Worm (Caenorhabditis elegans): ENCODE results near the gene C49F5.8.

Gene C49F5.8

DNA sequence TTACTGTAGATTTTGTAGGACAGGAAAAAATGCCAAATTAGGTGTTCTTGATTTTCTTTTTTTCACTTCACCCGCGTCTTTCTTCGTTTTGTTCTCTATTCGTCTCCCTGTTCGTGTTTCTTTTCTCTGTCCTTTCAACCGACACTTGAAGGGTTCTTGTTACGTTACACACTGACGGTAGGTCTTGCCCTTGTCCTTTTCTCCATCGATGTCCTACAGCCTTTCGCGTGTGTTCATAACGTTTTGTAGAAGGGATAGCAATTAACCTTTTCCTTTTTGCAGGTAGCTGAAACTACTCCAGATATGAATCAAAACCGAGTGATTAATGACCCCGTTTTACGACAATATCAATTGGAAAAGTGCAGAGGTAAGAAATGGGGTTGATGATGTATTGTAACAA is 35.8 kb upstream of the C49F5.8 start, which contains the start of gene F55G7.1:
Gene F55G7.1, plus strand, starts transcription at position 276 of the 400 bp plus-strand sequence.
- TF ChIP-seq nhr-237 (tag; optimal IDR thresholded peaks at IDR 0.05) (peak; percentile 9), nhr-2 (tag; optimal IDR thresholded peaks at IDR 0.05) (no peak)

DNA sequence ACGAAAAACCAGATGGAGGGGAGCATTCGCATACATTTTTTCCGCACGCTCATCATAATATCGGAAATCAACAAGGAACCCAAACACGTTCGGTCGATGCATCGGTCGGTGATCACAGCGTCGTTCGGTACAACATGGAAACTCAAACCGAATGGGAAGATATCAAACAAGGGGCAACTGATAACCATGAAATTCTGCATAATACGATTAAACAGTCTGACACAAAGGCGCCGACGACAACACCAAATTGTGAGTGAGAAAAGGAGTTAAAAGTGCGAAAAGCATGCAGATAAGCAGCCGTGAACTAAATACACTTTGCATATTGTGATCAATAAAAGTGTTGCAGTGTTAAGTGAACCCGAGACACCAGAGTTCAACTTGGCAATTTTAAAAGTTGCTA is 34.7 kb upstream of the C49F5.8 start:
- TF ChIP-seq ceh-43 (GFP tag; optimal IDR thresholded peaks at IDR 0.05) (no peak), nhr-28 (tag; optimal IDR thresholded peaks at IDR 0.05) (no peak), hlh-1 (tag; optimal IDR thresholded peaks at IDR 0.05) (no peak), flh-1 (GFP tag; optimal IDR thresholded peaks at IDR 0.05) (no peak), M03D4.4 (tag; optimal IDR thresholded peaks at IDR 0.05) (no peak), elt-1 (tag; optimal IDR thresholded peaks at IDR 0.05; ENCODE audit: borderline replicate concordance, insufficient read depth) (no peak), nhr-237 (tag; optimal IDR thresholded peaks at IDR 0.05) (no peak), sem-2 (GFP tag; optimal IDR thresholded peaks at IDR 0.05) (no peak), lin-32 (GFP tag; optimal IDR thresholded peaks at IDR 0.05) (no peak), ceh-39 (tag; optimal IDR thresholded peaks at IDR 0.05) (no peak), zip-8 (tag; optimal IDR thresholded peaks at IDR 0.05) (no peak), unc-39 (tag; optimal IDR thresholded peaks at IDR 0.05) (no peak), ham-2 (GFP tag; optimal IDR thresholded peaks at IDR 0.05) (no peak), sptf-1 (tag; optimal IDR thresholded peaks at IDR 0.05) (no peak), nhr-76 (tag; optimal IDR thresholded peaks at IDR 0.05) (no peak), tbx-8 (GFP tag; optimal IDR thresholded peaks at IDR 0.05) (no peak), snpc-4 (tag; optimal IDR thresholded peaks at IDR 0.05) (no peak), pha-4 (tag; optimal IDR thresholded peaks at IDR 0.05) (no peak), drap-1 (GFP tag; optimal IDR thresholded peaks at IDR 0.05) (no peak)

DNA sequence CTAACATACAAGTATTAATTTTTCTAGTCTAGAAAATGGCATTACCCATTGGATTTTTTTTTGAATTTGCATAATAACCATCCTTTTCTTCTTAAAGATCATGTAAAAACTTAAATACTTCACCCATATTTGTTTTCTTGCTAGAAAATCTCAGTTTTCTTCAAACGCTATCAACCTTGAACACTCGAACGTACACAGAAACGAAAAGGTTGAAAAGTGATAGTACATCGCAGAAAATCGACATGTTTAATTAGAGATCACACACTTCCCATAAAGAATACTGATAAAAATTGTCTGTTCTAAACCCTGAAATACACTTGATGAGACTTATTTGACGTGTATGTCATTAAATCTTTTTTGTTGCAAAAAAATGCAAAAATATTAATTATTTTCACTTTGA is 32.4 kb upstream of the C49F5.8 start, which contains the start of gene F55G7.4:
Gene F55G7.4, plus strand, starts transcription at position 301 of the 400 bp plus-strand sequence.
- TF ChIP-seq sptf-1 (tag; optimal IDR thresholded peaks at IDR 0.05) (no peak), pha-4 (tag; optimal IDR thresholded peaks at IDR 0.05) (no peak), ham-2 (GFP tag; optimal IDR thresholded peaks at IDR 0.05) (no peak), nhr-28 (tag; optimal IDR thresholded peaks at IDR 0.05) (no peak), ces-1 (GFP tag; optimal IDR thresholded peaks at IDR 0.05) (no peak), mls-2 (tag; optimal IDR thresholded peaks at IDR 0.05) (no peak), ztf-11 (tag; optimal IDR thresholded peaks at IDR 0.05) (no peak), ceh-43 (GFP tag; optimal IDR thresholded peaks at IDR 0.05) (no peak), mab-5 (tag; optimal IDR thresholded peaks at IDR 0.05) (no peak), mep-1 (tag; optimal IDR thresholded peaks at IDR 0.05) (no peak), elt-3 (tag; optimal IDR thresholded peaks at IDR 0.05) (no peak), hlh-1 (tag; optimal IDR thresholded peaks at IDR 0.05) (no peak), lin-13 (tag; optimal IDR thresholded peaks at IDR 0.05) (no peak), nhr-76 (tag; optimal IDR thresholded peaks at IDR 0.05) (no peak), drap-1 (GFP tag; optimal IDR thresholded peaks at IDR 0.05) (no peak), nhr-2 (tag; optimal IDR thresholded peaks at IDR 0.05) (no peak), unc-62 (GFP tag; optimal IDR thresholded peaks at IDR 0.05) (no peak), unc-39 (tag; optimal IDR thresholded peaks at IDR 0.05) (no peak), elt-1 (tag; optimal IDR thresholded peaks at IDR 0.05; ENCODE audit: borderline replicate concordance, insufficient read depth) (no peak)

DNA sequence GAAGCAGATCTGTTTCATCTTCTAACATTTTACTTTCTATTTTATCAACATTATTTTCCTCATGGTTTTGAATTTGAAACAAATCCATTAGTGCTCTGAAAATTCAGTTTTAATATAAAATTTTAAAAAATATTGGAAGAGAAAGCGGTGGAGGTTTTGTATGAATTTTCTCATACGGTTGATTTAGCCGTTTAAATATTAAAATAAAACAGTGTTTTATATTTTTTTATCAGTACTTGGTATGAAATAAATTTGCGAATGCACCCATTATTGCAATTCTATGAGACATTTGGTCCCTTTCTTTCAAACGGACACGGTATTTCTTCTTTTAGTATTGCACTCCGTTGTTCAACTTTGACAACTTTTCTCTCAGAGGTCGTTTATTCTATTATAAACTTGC is 28.4 kb upstream of the C49F5.8 start, which contains the start of gene dot-1.4:
Gene dot-1.4, minus strand, starts transcription at position 101 of the 400 bp plus-strand sequence.
- TF ChIP-seq tbx-8 (GFP tag; optimal IDR thresholded peaks at IDR 0.05) (no peak), sptf-1 (tag; optimal IDR thresholded peaks at IDR 0.05) (no peak), ztf-11 (tag; optimal IDR thresholded peaks at IDR 0.05) (no peak)

DNA sequence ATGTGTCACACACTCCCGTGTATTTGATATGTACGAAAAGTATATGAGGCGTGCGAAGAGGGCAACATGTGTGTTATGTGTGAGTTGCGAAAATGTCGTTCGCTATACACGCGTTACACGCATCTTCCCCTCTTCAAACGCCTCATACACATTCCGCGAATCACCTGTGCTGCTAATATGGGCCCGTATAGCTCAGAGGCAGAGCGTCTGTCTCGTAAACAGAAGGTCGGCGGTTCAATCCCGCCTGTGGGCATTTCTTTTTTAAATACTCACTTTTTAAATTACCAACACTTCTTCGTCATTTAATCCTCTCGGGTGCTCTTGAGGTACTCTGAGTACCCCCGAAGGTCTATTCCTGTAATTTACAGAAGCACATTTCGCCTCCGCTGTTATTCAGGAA is 26.4 kb upstream of the C49F5.8 start:
- TF ChIP-seq ztf-11 (tag; optimal IDR thresholded peaks at IDR 0.05) (no peak), mab-5 (tag; optimal IDR thresholded peaks at IDR 0.05) (no peak), ces-1 (GFP tag; optimal IDR thresholded peaks at IDR 0.05) (no peak)

DNA sequence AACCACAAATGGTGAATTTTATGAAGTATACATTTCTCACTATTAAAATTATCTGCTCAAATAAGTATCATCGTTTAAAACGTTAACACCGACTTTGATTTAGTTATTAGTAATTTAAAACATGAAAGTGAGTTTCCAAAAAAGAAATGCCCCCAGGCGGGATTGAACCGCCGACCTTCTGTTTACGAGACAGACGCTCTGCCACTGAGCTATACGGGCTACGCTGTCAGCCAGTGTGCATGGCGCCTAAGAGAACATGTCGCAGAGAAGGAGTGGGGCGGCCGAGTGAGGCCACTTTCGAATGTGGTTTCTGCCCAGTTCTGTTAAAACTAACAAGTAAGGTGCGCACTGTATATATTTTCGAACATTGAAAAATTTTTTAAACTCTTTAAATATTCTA is 25.0 kb upstream of the C49F5.8 start:
- peak; percentile 87 for TF ChIP-seq sptf-1 (tag; optimal IDR thresholded peaks at IDR 0.05)
- TF ChIP-seq zip-8 (tag; optimal IDR thresholded peaks at IDR 0.05) = no peak
- TF ChIP-seq ceh-43 (GFP tag; optimal IDR thresholded peaks at IDR 0.05) = peak; percentile 41
- peak; percentile 73 for TF ChIP-seq mls-2 (tag; optimal IDR thresholded peaks at IDR 0.05)
- no peak for TF ChIP-seq unc-39 (tag; optimal IDR thresholded peaks at IDR 0.05)
- TF ChIP-seq flh-1 (GFP tag; optimal IDR thresholded peaks at IDR 0.05) = no peak
- peak; percentile 62 for TF ChIP-seq ham-2 (GFP tag; optimal IDR thresholded peaks at IDR 0.05)
- no peak for TF ChIP-seq unc-62 (GFP tag; optimal IDR thresholded peaks at IDR 0.05)
- peak; percentile 41 for TF ChIP-seq pha-4 (tag; optimal IDR thresholded peaks at IDR 0.05)
- TF ChIP-seq ces-1 (GFP tag; optimal IDR thresholded peaks at IDR 0.05) = peak; percentile 42
- TF ChIP-seq lin-32 (GFP tag; optimal IDR thresholded peaks at IDR 0.05) = peak; percentile 41
- TF ChIP-seq elt-3 (tag; optimal IDR thresholded peaks at IDR 0.05) = no peak
- no peak for TF ChIP-seq lsy-2 (tag; optimal IDR thresholded peaks at IDR 0.05)
- no peak for TF ChIP-seq mab-5 (tag; optimal IDR thresholded peaks at IDR 0.05)
- TF ChIP-seq nhr-12 (tag; optimal IDR thresholded peaks at IDR 0.05) = no peak
- TF ChIP-seq lin-13 (tag; optimal IDR thresholded peaks at IDR 0.05) = no peak
- TF ChIP-seq nhr-28 (tag; optimal IDR thresholded peaks at IDR 0.05) = no peak
- TF ChIP-seq bed-3 (GFP tag; optimal IDR thresholded peaks at IDR 0.05) = peak; percentile 65
- no peak for TF ChIP-seq ztf-11 (tag; optimal IDR thresholded peaks at IDR 0.05)
- no peak for TF ChIP-seq snpc-4 (tag; optimal IDR thresholded peaks at IDR 0.05)
- no peak for TF ChIP-seq nhr-237 (tag; optimal IDR thresholded peaks at IDR 0.05)
- TF ChIP-seq M03D4.4 (tag; optimal IDR thresholded peaks at IDR 0.05) = peak; percentile 80
- peak; percentile 70 for TF ChIP-seq sem-2 (GFP tag; optimal IDR thresholded peaks at IDR 0.05)
- TF ChIP-seq drap-1 (GFP tag; optimal IDR thresholded peaks at IDR 0.05) = peak; percentile 85
- peak; percentile 28 for TF ChIP-seq tbx-8 (GFP tag; optimal IDR thresholded peaks at IDR 0.05)
- no peak for TF ChIP-seq nhr-76 (tag; optimal IDR thresholded peaks at IDR 0.05)
- peak; percentile 85 for TF ChIP-seq cnd-1 (tag; optimal IDR thresholded peaks at IDR 0.05)
- TF ChIP-seq blmp-1 (tag; optimal IDR thresholded peaks at IDR 0.05) = no peak
- TF ChIP-seq elt-1 (tag; optimal IDR thresholded peaks at IDR 0.05; ENCODE audit: borderline replicate concordance, insufficient read depth) = no peak
- TF ChIP-seq ceh-39 (tag; optimal IDR thresholded peaks at IDR 0.05) = no peak
- TF ChIP-seq nhr-2 (tag; optimal IDR thresholded peaks at IDR 0.05) = no peak
- peak; percentile 16 for TF ChIP-seq mep-1 (tag; optimal IDR thresholded peaks at IDR 0.05)
- no peak for TF ChIP-seq hlh-1 (tag; optimal IDR thresholded peaks at IDR 0.05)

All from whole organism, mixed stage, embryonic.